Fruit fly (Drosophila melanogaster) Kc167 (cell line): ENCODE measurements around the gene Srlp.
"Not testable (repeated sequence)": the region's sequence is repeated elsewhere in the genome, so short reads cannot be mapped to it uniquely, and the experiment has no call there.

ENCODE experiments used
- Myc ChIP-seq: fragments of >200 bp; optimal IDR thresholded peaks from 2 replicates; lab custom pipeline; 2017; ENCODE audit warnings: missing external identifiers
- Sin3A ChIP-seq: fragments of >200 bp; optimal IDR thresholded peaks from 2 replicates; lab custom pipeline; 2018; ENCODE audit warnings: missing external identifiers
- h ChIP-seq: fragments of >200 bp; optimal IDR thresholded peaks from 3 replicates; lab custom pipeline; 2018; ENCODE audit warnings: missing external identifiers
- insv ChIP-seq: fragments of >200 bp; optimal IDR thresholded peaks from 3 replicates; lab custom pipeline; 2018; ENCODE audit warnings: missing external identifiers
- psq ChIP-seq: fragments of >200 bp; optimal IDR thresholded peaks from 2 replicates; lab custom pipeline; 2017; ENCODE audit warnings: missing external identifiers
- ttk ChIP-seq: sonication (Bioruptor generic); optimal IDR thresholded peaks from 2 replicates; lab custom pipeline; 2017; ENCODE audit warnings: missing external identifiers

The Srlp gene

dm6 chr3R:12451376-12451775 lies 17.5 kb downstream of the Srlp start:
- no peak for TF ChIP-seq h (lab: Kevin White, UChicago)
- TF ChIP-seq ttk (lab: Kevin White, UChicago): no peak
- no peak for TF ChIP-seq psq
- TF ChIP-seq Sin3A (lab: Kevin White, UChicago): no peak
- TF ChIP-seq Myc (lab: Kevin White, UChicago): no peak

- TF ChIP-seq Myc (lab: Kevin White, UChicago) (no peak), insv (lab: Kevin White, UChicago) (no peak), h (lab: Kevin White, UChicago) (no peak), Sin3A (lab: Kevin White, UChicago) (no peak), psq (no peak), ttk (lab: Kevin White, UChicago) (no peak)
Measured at dm6 chr3R:12451888-12452514, 18.1 kb downstream of the Srlp start, which contains the start of gene CG5509. Gene CG5509 (plus strand): TSS chr3R:12452464.

dm6 chr3R:12454492-12454891 lies 20.6 kb downstream of the Srlp start:
- TF ChIP-seq Sin3A (lab: Kevin White, UChicago) (no peak), Myc (lab: Kevin White, UChicago) (no peak), insv (lab: Kevin White, UChicago) (no peak), h (lab: Kevin White, UChicago) (no peak), psq (no peak), ttk (lab: Kevin White, UChicago) (no peak)

- TF ChIP-seq psq (no peak), Sin3A (lab: Kevin White, UChicago) (no peak), ttk (lab: Kevin White, UChicago) (no peak), Myc (lab: Kevin White, UChicago) (no peak), h (lab: Kevin White, UChicago) (no peak), insv (lab: Kevin White, UChicago) (no peak)
Measured at dm6 chr3R:12456370-12456940, 22.6 kb downstream of the Srlp start, which contains the start of gene trus. Gene trus (plus strand): TSS chr3R:12456573.

- peak; percentile 69 for TF ChIP-seq psq
- TF ChIP-seq h (lab: Kevin White, UChicago): no peak
Measured at dm6 chr3R:12459879-12460522, 26.1 kb downstream of the Srlp start, which contains the start of the genes CG5961 and Polr3C. Gene CG5961 (minus strand): TSS chr3R:12460294. Gene Polr3C (plus strand): TSS chr3R:12460414.

- TF ChIP-seq insv, h, Sin3A (lab: Kevin White, UChicago): not testable (repeated sequence)
Measured at dm6 chr3R:12465198-12465597, 31.3 kb downstream of the Srlp start, which contains the start of gene CG5608. Gene CG5608 (minus strand): TSS chr3R:12465298.

- not testable (repeated sequence) for TF ChIP-seq insv, h, Sin3A (lab: Kevin White, UChicago)
Measured at dm6 chr3R:12467675-12468074, 33.8 kb downstream of the Srlp start, which contains the start of gene Hsp70Ba. Gene Hsp70Ba (minus strand): TSS chr3R:12467776.
